Fruit fly (Drosophila melanogaster): ENCODE results near the gene Sirt1.

Gene Sirt1

DNA sequence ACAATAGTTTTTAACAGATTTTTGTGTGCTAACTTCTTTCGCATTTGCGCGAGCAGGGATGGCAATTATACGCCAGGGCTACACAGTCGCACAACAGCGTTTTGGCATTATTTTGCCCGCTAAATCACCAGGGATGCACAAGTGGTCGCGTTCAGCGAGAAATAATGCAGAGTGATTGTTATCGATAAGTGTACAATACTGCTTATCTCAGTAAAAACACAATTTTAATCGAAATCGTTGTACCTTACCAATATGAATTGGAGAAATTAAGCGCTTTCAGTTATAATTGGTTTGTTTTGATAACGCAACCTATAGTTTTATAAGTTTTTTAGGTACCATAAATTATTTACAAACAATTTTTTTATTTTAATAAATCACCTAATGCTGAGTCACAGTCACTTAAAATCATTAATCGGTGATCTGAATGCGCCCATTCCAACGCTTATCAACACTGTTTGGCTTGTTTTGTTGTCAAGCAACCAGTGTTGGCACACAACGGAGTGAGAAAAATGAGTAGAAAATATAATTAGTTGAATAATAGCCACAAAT is 11.4 kb downstream of the Sirt1 start, which contains the start of the genes Sfmbt and CG5439 (continued):
- TF ChIP-seq CG4282 (GFP tag; optimal IDR thresholded peaks at IDR 0.05) (no peak), CG5953 (GFP tag; IDR thresholded peaks at IDR 0.05) (no peak), CG9727 (GFP tag; optimal IDR thresholded peaks at IDR 0.05) (peak; percentile 79), peb (GFP tag; IDR thresholded peaks at IDR 0.05) (0 out of 2 replicates have a peak, but pooled peaks have one; percentile 28)

DNA sequence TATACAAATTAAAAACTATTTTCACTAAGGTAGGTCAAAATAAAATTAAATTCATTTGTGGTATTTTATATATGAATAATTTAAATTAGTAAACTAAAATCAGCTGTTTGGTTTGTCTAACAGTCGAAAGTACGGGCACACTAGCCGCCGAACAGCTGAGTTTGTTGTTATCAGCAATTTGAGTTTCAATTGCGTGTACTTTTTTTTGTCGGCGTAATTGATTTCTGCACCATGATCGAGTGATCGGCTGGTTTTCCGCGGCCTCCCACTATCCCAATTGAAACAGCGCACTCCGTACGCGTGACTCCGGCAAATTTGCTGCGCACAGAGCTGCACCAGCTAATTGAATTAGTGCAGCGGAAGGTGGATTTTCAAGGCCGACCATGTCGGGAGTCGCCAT is 13.7 kb downstream of the Sirt1 start, which contains the start of gene Alg7:
TSS of gene Alg7 (plus strand) at position 153 of the 400 bp plus-strand sequence.
- TF ChIP-seq CG12942 (GFP tag; optimal IDR thresholded peaks at IDR 0.05) = no peak
- TF ChIP-seq tio (GFP tag; optimal IDR thresholded peaks at IDR 0.05) = no peak
- TF ChIP-seq Taf1 (GFP tag; IDR thresholded peaks at IDR 0.05) = no peak
- no peak for TF ChIP-seq Blimp-1 (GFP tag; optimal IDR thresholded peaks at IDR 0.05)
- no peak for TF ChIP-seq ab (GFP tag; optimal IDR thresholded peaks at IDR 0.05)
- TF ChIP-seq ci (GFP tag; IDR thresholded peaks at IDR 0.05) = 0 out of 3 replicates have a peak, but pooled peaks have one; percentile 10
- no peak for TF ChIP-seq p53 (GFP tag; optimal IDR thresholded peaks at IDR 0.05)
- no peak for TF ChIP-seq row (GFP tag; IDR thresholded peaks at IDR 0.05)
- no peak for TF ChIP-seq CG14860 (GFP tag; IDR thresholded peaks at IDR 0.05; ENCODE audit: partially characterized antibody)
- TF ChIP-seq caup (GFP tag; optimal IDR thresholded peaks at IDR 0.05; ENCODE audit: severe bottlenecking) = no peak
- TF ChIP-seq E2f1 (GFP tag; IDR thresholded peaks at IDR 0.05) = no peak
- TF ChIP-seq pho (GFP tag; optimal IDR thresholded peaks at IDR 0.05) = no peak
- TF ChIP-seq BEAF-32 (GFP tag; optimal IDR thresholded peaks at IDR 0.05) = peak; percentile 6
- TF ChIP-seq Dfd (GFP tag; optimal IDR thresholded peaks at IDR 0.05) = no peak
- TF ChIP-seq vvl (GFP tag; IDR thresholded peaks at IDR 0.05) = peak; percentile 70; the same call in 1 of the 2 replicates
- TF ChIP-seq amos (GFP tag; IDR thresholded peaks at IDR 0.05; ENCODE audit: partially characterized antibody) = no peak
- no peak for TF ChIP-seq z (GFP tag; IDR thresholded peaks at IDR 0.05)
- TF ChIP-seq gcm (GFP tag; optimal IDR thresholded peaks at IDR 0.05) = no peak
- TF ChIP-seq CG16779 (GFP tag; IDR thresholded peaks at IDR 0.05) = no peak
- TF ChIP-seq sr (GFP tag; IDR thresholded peaks at IDR 0.05) = no peak
- no peak for TF ChIP-seq insv (GFP tag; optimal IDR thresholded peaks at IDR 0.05)
- no peak for TF ChIP-seq Rx (GFP tag; IDR thresholded peaks at IDR 0.05)
- no peak for TF ChIP-seq dpn (GFP tag; optimal IDR thresholded peaks at IDR 0.05)
- TF ChIP-seq E2f2 (GFP tag; IDR thresholded peaks at IDR 0.05) = peak; percentile 45
- TF ChIP-seq CG14710 (tag; optimal IDR thresholded peaks at IDR 0.05) = peak; percentile 19
- TF ChIP-seq MESR4 (GFP tag; optimal IDR thresholded peaks at IDR 0.05) = peak; percentile 51
- no peak for TF ChIP-seq CG9609 (GFP tag; optimal IDR thresholded peaks at IDR 0.05)
- no peak for TF ChIP-seq inv (GFP tag; IDR thresholded peaks at IDR 0.05; ENCODE audit: partially characterized antibody)
- no peak for TF ChIP-seq slbo (GFP tag; IDR thresholded peaks at IDR 0.05)
- no peak for TF ChIP-seq CG12769 (tag; optimal IDR thresholded peaks at IDR 0.05)
- TF ChIP-seq peb (GFP tag; IDR thresholded peaks at IDR 0.05) = no peak
- TF ChIP-seq CG6765 (GFP tag; optimal IDR thresholded peaks at IDR 0.05) = no peak
- TF ChIP-seq pros (GFP tag; optimal IDR thresholded peaks at IDR 0.05) = no peak
- no peak for TF ChIP-seq Awh (GFP tag; IDR thresholded peaks at IDR 0.05)
- no peak for TF ChIP-seq Hey (tag; optimal IDR thresholded peaks at IDR 0.05)
- no peak for TF ChIP-seq trh (GFP tag; optimal IDR thresholded peaks at IDR 0.05)
- TF ChIP-seq CG4282 (GFP tag; optimal IDR thresholded peaks at IDR 0.05) = no peak
- TF ChIP-seq CG7928 (GFP tag; optimal IDR thresholded peaks at IDR 0.05) = no peak
- TF ChIP-seq fd102C (GFP tag; optimal IDR thresholded peaks at IDR 0.05) = no peak
- TF ChIP-seq ara (GFP tag; IDR thresholded peaks at IDR 0.05) = no peak
- no peak for TF ChIP-seq zfh1 (GFP tag; IDR thresholded peaks at IDR 0.05)
- TF ChIP-seq CG12219 (GFP tag; optimal IDR thresholded peaks at IDR 0.05) = no peak
- no peak for TF ChIP-seq CG16863 (GFP tag; optimal IDR thresholded peaks at IDR 0.05)
- TF ChIP-seq CG2712 (tag; optimal IDR thresholded peaks at IDR 0.05) = no peak
- no peak for TF ChIP-seq wek (GFP tag; optimal IDR thresholded peaks at IDR 0.05)
- no peak for TF ChIP-seq pita (GFP tag; optimal IDR thresholded peaks at IDR 0.05)
- no peak for TF ChIP-seq CG13894 (tag; optimal IDR thresholded peaks at IDR 0.05)

Measured in whole organism, embryonic.